Fruit fly (Drosophila melanogaster) whole organism, embryonic: Measurements from ENCODE around the gene GlyRS.

Experiments
- Atf-2 ChIP-seq: fragments of 200-800 bp; sonication (Bioruptor generic); optimal IDR thresholded peaks from 2 replicates; lab custom pipeline; 2016; ENCODE audit warnings: missing biosample characterization, missing genetic modification characterization
- Atf3 ChIP-seq: fragments of 200-800 bp; sonication (Bioruptor generic); optimal IDR thresholded peaks from 3 replicates; lab custom pipeline; 2016; ENCODE audit warnings: missing biosample characterization, missing genetic modification characterization
- BEAF-32 ChIP-seq: fragments of 200-800 bp; sonication (Bioruptor generic); optimal IDR thresholded peaks from 3 replicates; lab custom pipeline; 2017; ENCODE audit warnings: missing biosample characterization, missing genetic modification characterization, mild to moderate bottlenecking, moderate library complexity, missing genetic modification reagents
- CG10543 ChIP-seq: fragments of 200-800 bp; sonication (Bioruptor generic); optimal IDR thresholded peaks from 3 replicates; lab custom pipeline; 2017; ENCODE audit warnings: missing biosample characterization, mild to moderate bottlenecking, missing genetic modification characterization, moderate library complexity
- CG12071 ChIP-seq: fragments of 200-800 bp; sonication (Bioruptor generic); optimal IDR thresholded peaks from 3 replicates; lab custom pipeline; 2018; ENCODE audit warnings: missing biosample characterization, mild to moderate bottlenecking, missing genetic modification characterization
- CG12219 ChIP-seq: fragments of 200-800 bp; sonication (Bioruptor generic); optimal IDR thresholded peaks from 3 replicates; lab custom pipeline; 2018; ENCODE audit warnings: missing biosample characterization, mild to moderate bottlenecking, missing genetic modification characterization
- CG12236 ChIP-seq: fragments of 200-800 bp; sonication (Bioruptor generic); optimal IDR thresholded peaks from 2 replicates; lab custom pipeline; 2016; ENCODE audit warnings: missing biosample characterization, missing genetic modification characterization
- CG13287 ChIP-seq: fragments of 200-800 bp; sonication (Bioruptor generic); IDR thresholded peaks from 2 replicates; pipeline ENCODE4 v1.3.6; 2022; ENCODE audit warnings: missing biosample characterization, missing genetic modification characterization; ENCODE audit not compliant: partially characterized antibody
- CG14710 ChIP-seq: fragments of 200-800 bp; sonication (Bioruptor generic); optimal IDR thresholded peaks from 3 replicates; lab custom pipeline; 2019; ENCODE audit warnings: missing biosample characterization, mild to moderate bottlenecking, missing genetic modification characterization, moderate library complexity
- CG14860 ChIP-seq: fragments of 200-800 bp; sonication (Bioruptor generic); IDR thresholded peaks from 3 replicates; pipeline ENCODE4 v1.3.6; 2022; ENCODE audit warnings: missing biosample characterization, missing genetic modification characterization; ENCODE audit not compliant: partially characterized antibody
- CG18262 ChIP-seq: fragments of 200-800 bp; optimal IDR thresholded peaks from 3 replicates; lab custom pipeline; 2019; ENCODE audit warnings: missing biosample characterization, mild to moderate bottlenecking, missing genetic modification characterization, moderate library complexity
- CG2678 ChIP-seq: fragments of 200-800 bp; sonication (Bioruptor generic); optimal IDR thresholded peaks from 3 replicates; lab custom pipeline; 2019; ENCODE audit warnings: missing biosample characterization, mild to moderate bottlenecking, missing genetic modification characterization, moderate library complexity
- CG31441 ChIP-seq: fragments of 200-800 bp; sonication (Bioruptor generic); IDR thresholded peaks from 2 replicates; pipeline ENCODE4 v1.3.6; 2022; ENCODE audit warnings: missing biosample characterization, missing genetic modification characterization
- CG3163 ChIP-seq: fragments of 200-800 bp; sonication (Bioruptor generic); optimal IDR thresholded peaks from 3 replicates; lab custom pipeline; 2016; ENCODE audit warnings: missing biosample characterization, missing genetic modification characterization
- CG3838 ChIP-seq: fragments of 200-800 bp; sonication (Bioruptor generic); optimal IDR thresholded peaks from 3 replicates; lab custom pipeline; 2016; ENCODE audit warnings: missing biosample characterization, missing genetic modification characterization
- CG6254 ChIP-seq: fragments of 200-800 bp; sonication (Bioruptor generic); optimal IDR thresholded peaks from 3 replicates; lab custom pipeline; 2017; ENCODE audit warnings: mild to moderate bottlenecking, missing biosample characterization, missing genetic modification reagents, missing genetic modification characterization
- CG6683 ChIP-seq: fragments of 200-800 bp; sonication (Bioruptor generic); optimal IDR thresholded peaks from 2 replicates; lab custom pipeline; 2017; ENCODE audit warnings: missing biosample characterization, mild to moderate bottlenecking, missing genetic modification characterization, missing genetic modification reagents
- CG7372 ChIP-seq: fragments of 200-800 bp; sonication (Bioruptor generic); IDR thresholded peaks from 2 replicates; pipeline ENCODE4 v1.3.6; 2022; ENCODE audit warnings: missing biosample characterization, missing genetic modification characterization
- CG8290 ChIP-seq, 3 experiments: fragments of 200-800 bp; sonication (Bioruptor generic); optimal IDR thresholded peaks; 2 replicates each; lab custom pipeline; 2016 to 2019; ENCODE audit warnings: missing biosample characterization in 3 of 3, missing genetic modification characterization in 3 of 3, mild to moderate bottlenecking in 2 of 3, moderate library complexity in 1 of 3
- CG8388 ChIP-seq: fragments of 200-800 bp; sonication (Bioruptor generic); optimal IDR thresholded peaks from 2 replicates; lab custom pipeline; 2019; ENCODE audit warnings: missing biosample characterization, mild to moderate bottlenecking, missing genetic modification characterization, moderate library complexity
- CG9437 ChIP-seq: fragments of 200-800 bp; sonication (Bioruptor generic); optimal IDR thresholded peaks from 2 replicates; lab custom pipeline; 2018; ENCODE audit warnings: missing biosample characterization, mild to moderate bottlenecking, missing genetic modification characterization
- CG9876 ChIP-seq: fragments of 200-800 bp; sonication (Bioruptor generic); optimal IDR thresholded peaks from 2 replicates; lab custom pipeline; 2016; ENCODE audit warnings: missing biosample characterization, missing genetic modification characterization
- Chrac-16 ChIP-seq: fragments of 200-800 bp; sonication (Bioruptor generic); optimal IDR thresholded peaks from 3 replicates; lab custom pipeline; 2016; ENCODE audit warnings: missing biosample characterization, missing genetic modification characterization
- D19A ChIP-seq: fragments of 200-800 bp; optimal IDR thresholded peaks from 3 replicates; lab custom pipeline; 2019; ENCODE audit warnings: missing biosample characterization, mild to moderate bottlenecking, missing genetic modification characterization, moderate library complexity
- E2f1 ChIP-seq: fragments of 200-800 bp; sonication (Bioruptor generic); IDR thresholded peaks from 2 replicates; pipeline ENCODE4 v1.3.6; 2022; ENCODE audit warnings: missing biosample characterization, missing genetic modification characterization
- Gug ChIP-seq: fragments of 200-800 bp; sonication (Bioruptor generic); IDR thresholded peaks from 4 replicates; pipeline ENCODE4 v1.3.6; 2022; ENCODE audit warnings: missing biosample characterization, missing genetic modification characterization
- MESR4 ChIP-seq: fragments of 200-800 bp; sonication (Bioruptor generic); optimal IDR thresholded peaks from 2 replicates; lab custom pipeline; 2018; ENCODE audit warnings: missing biosample characterization, mild to moderate bottlenecking, missing genetic modification characterization, moderate library complexity
- Max ChIP-seq: fragments of 200-800 bp; sonication (Bioruptor generic); optimal IDR thresholded peaks from 2 replicates; lab custom pipeline; 2016; ENCODE audit warnings: missing biosample characterization, mild to moderate bottlenecking, missing genetic modification characterization
- Meics ChIP-seq: fragments of 200-800 bp; sonication (Bioruptor generic); optimal IDR thresholded peaks from 2 replicates; lab custom pipeline; 2017; ENCODE audit warnings: missing biosample characterization, mild to moderate bottlenecking, missing genetic modification characterization
- Neu2 ChIP-seq: fragments of 200-800 bp; sonication (Bioruptor generic); optimal IDR thresholded peaks from 3 replicates; lab custom pipeline; 2016; ENCODE audit warnings: missing biosample characterization, missing genetic modification characterization, borderline replicate concordance
- Nf-YB ChIP-seq: fragments of 200-800 bp; sonication (Bioruptor generic); optimal IDR thresholded peaks from 3 replicates; lab custom pipeline; 2019; ENCODE audit warnings: missing biosample characterization, mild to moderate bottlenecking, missing genetic modification characterization, moderate library complexity
- bbx ChIP-seq: fragments of 200-800 bp; sonication (Bioruptor generic); IDR thresholded peaks from 2 replicates; pipeline ENCODE4 v1.3.6; 2022; ENCODE audit warnings: missing biosample characterization, missing genetic modification characterization; ENCODE audit not compliant: partially characterized antibody
- eve ChIP-seq, 2 experiments: fragments of >200 bp; optimal IDR thresholded peaks; 2 replicates each; lab custom pipeline; 2017; ENCODE audit warnings: missing biosample characterization in 2 of 2, missing genetic modification characterization in 2 of 2
- kah ChIP-seq: fragments of 200-800 bp; sonication (Bioruptor generic); optimal IDR thresholded peaks from 2 replicates; lab custom pipeline; 2018; ENCODE audit warnings: missing biosample characterization, mild to moderate bottlenecking, missing genetic modification characterization
- lab ChIP-seq: fragments of 200-800 bp; sonication (Bioruptor generic); optimal IDR thresholded peaks from 3 replicates; lab custom pipeline; 2017; ENCODE audit warnings: missing biosample characterization, missing genetic modification characterization, mild to moderate bottlenecking, moderate library complexity, missing genetic modification reagents
- luna ChIP-seq: fragments of 200-800 bp; sonication (Bioruptor generic); optimal IDR thresholded peaks from 2 replicates; lab custom pipeline; 2016; ENCODE audit warnings: missing biosample characterization, missing genetic modification characterization
- nerfin-2 ChIP-seq: fragments of 200-800 bp; sonication (Bioruptor generic); IDR thresholded peaks from 2 replicates; pipeline ENCODE4 v1.3.6; 2022; ENCODE audit warnings: missing biosample characterization, missing genetic modification characterization; ENCODE audit not compliant: partially characterized antibody
- odd ChIP-seq: fragments of 200-800 bp; sonication (Bioruptor generic); optimal IDR thresholded peaks from 2 replicates; lab custom pipeline; 2017; ENCODE audit warnings: missing biosample characterization, mild to moderate bottlenecking, missing genetic modification characterization
- ranshi ChIP-seq: fragments of 200-800 bp; sonication (Bioruptor generic); IDR thresholded peaks from 2 replicates; pipeline ENCODE4 v1.3.6; 2022; ENCODE audit warnings: missing biosample characterization, missing genetic modification characterization
- ro ChIP-seq: fragments of 200-800 bp; sonication (Bioruptor generic); IDR thresholded peaks from 2 replicates; pipeline ENCODE4 v1.3.6; 2022; ENCODE audit warnings: missing biosample characterization, missing genetic modification characterization
- scrt ChIP-seq: fragments of 200-800 bp; sonication (Bioruptor generic); optimal IDR thresholded peaks from 2 replicates; lab custom pipeline; 2018; ENCODE audit warnings: missing biosample characterization, mild to moderate bottlenecking, missing genetic modification characterization, moderate library complexity
- sd ChIP-seq: fragments of 200-800 bp; sonication (Bioruptor generic); optimal IDR thresholded peaks from 3 replicates; lab custom pipeline; 2018; ENCODE audit warnings: missing biosample characterization, mild to moderate bottlenecking, missing genetic modification characterization, moderate library complexity
- sens ChIP-seq: fragments of 200-800 bp; sonication (Bioruptor generic); peaks from one replicate; lab custom pipeline; 2016; ENCODE audit warnings: missing biosample characterization, missing genetic modification characterization
- sr ChIP-seq: fragments of 200-800 bp; sonication (Bioruptor generic); IDR thresholded peaks from 3 replicates; pipeline ENCODE4 v1.3.6; 2022; ENCODE audit warnings: missing biosample characterization, missing genetic modification characterization
- wor ChIP-seq: fragments of 200-800 bp; sonication (Bioruptor generic); IDR thresholded peaks from 2 replicates; pipeline ENCODE4 v1.3.6; 2022; ENCODE audit warnings: missing biosample characterization, missing genetic modification characterization
- zen2 ChIP-seq: fragments of 200-800 bp; sonication (Bioruptor generic); IDR thresholded peaks from 3 replicates; pipeline ENCODE4 v1.3.6; 2022; ENCODE audit warnings: missing biosample characterization, missing genetic modification characterization; ENCODE audit not compliant: partially characterized antibody
- zfh2 ChIP-seq: fragments of 200-800 bp; sonication (Bioruptor generic); optimal IDR thresholded peaks from 2 replicates; lab custom pipeline; 2016; ENCODE audit warnings: missing biosample characterization, missing genetic modification characterization

The GlyRS gene

DNA sequence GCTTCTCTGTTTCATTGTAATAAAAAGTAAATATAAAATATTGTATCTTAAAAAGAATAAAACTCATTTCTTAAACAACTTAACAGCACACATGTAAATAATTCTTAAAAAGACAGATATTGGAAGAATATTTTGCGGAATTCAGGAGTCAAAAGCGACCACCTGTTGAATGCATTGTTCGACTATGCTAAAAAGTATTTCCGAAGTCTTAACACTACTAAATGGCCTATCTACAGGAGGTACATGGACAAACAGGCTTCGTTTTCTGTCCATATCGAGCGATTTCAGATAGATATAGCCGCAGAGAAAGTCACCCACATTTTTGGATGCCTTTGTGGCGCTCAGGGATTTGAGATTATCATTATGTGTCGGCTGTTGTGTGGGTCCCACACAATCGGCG lies 48.2 kb downstream of the GlyRS start:
- TF ChIP-seq nerfin-2 (GFP tag; lab: Robert Waterston, UW): no peak
- no peak for TF ChIP-seq zfh2 (GFP tag; lab: Kevin White, UChicago)
- peak; percentile 37 for TF ChIP-seq scrt (GFP tag; lab: Kevin White, UChicago)
- no peak for TF ChIP-seq CG12071
- TF ChIP-seq Atf-2 (GFP tag; lab: Kevin White, UChicago): no peak
- TF ChIP-seq CG31441: no peak
- TF ChIP-seq CG3838 (GFP tag; lab: Kevin White, UChicago): no peak
- no peak for TF ChIP-seq CG12236 (GFP tag; lab: Kevin White, UChicago)
- TF ChIP-seq ro: no peak
- TF ChIP-seq sens (GFP tag; lab: Kevin White, UChicago): peak; percentile 48
- peak; percentile 94 for TF ChIP-seq kah (GFP tag; lab: Kevin White, UChicago)
- TF ChIP-seq CG7372 (GFP tag; lab: Robert Waterston, UW): no peak
- peak; percentile 52 for TF ChIP-seq Neu2 (GFP tag; lab: Kevin White, UChicago)
- no peak for TF ChIP-seq Max (GFP tag; lab: Kevin White, UChicago)
- TF ChIP-seq Gug: no peak
- TF ChIP-seq CG10543: no peak

DNA sequence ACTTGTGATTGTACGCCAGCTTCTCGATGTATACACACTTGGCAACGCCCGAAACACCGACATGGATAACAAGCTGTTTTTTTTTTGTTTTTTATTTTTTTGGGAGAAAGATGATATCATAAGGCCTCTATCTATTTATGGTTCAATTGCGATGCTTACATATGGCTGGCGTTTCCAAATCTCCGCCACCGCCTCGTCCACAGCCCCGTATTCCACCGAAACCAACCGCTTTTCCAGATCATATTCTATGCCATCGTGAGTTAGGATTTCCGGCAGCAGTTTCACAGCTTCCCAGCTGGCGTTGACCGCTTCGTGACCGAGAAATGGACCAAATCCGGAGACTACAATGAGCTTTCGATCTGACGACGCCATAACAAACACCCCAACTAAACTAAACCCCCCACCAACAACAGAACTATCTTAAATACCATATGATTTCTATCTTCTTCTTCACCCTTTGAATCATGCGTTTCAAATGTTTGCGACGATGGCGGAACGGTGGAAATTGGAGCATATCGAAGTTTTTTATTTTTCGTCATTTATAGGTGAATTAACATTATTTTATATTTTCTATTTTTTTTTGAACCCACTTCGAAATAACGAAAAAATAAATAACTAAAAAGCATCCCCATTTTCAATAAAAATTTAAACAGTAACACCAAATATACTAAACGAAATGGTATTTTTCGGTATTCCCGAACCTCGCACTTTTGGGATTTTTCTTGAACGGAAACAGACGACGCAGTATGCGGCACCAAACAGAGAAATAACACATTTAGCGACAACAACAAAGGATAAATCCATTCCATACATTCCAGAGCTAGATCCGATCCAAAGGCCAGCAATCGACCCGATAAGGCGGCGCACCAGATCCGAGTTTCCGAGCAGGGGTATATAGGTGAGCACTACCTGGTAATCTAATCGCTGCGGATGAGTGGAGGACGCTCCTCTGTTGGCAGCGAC lies 49.0 kb downstream of the GlyRS start, which contains the start of the genes CG32147 and Pex3:
Gene CG32147, minus strand, starts transcription at position 422 of the 963 bp plus-strand sequence.
Gene Pex3, plus strand, starts transcription at position 718 of the 963 bp plus-strand sequence.
- TF ChIP-seq bbx (GFP tag; lab: Robert Waterston, UW) (no peak), CG8388 (GFP tag; lab: Kevin White, UChicago) (no peak), CG12236 (GFP tag; lab: Kevin White, UChicago) (no peak), MESR4 (GFP tag; lab: Kevin White, UChicago) (peak; percentile 82), BEAF-32 (GFP tag; lab: Kevin White, UChicago) (peak; percentile 55), ranshi (no peak), Nf-YB (GFP tag; lab: Kevin White, UChicago) (peak; percentile 17), eve (GFP tag; optimal IDR thresholded peaks at IDR 0.05; lab: Kevin White, UChicago) (no peak), CG6254 (GFP tag; lab: Kevin White, UChicago) (peak; percentile 12), CG13287 (GFP tag; lab: Robert Waterston, UW) (peak; percentile 47), CG9876 (GFP tag; lab: Kevin White, UChicago) (no peak), D19A (tag; lab: Kevin White, UChicago) (peak; percentile 39), zen2 (GFP tag; lab: Robert Waterston, UW) (no peak), CG6683 (no peak), CG2678 (no peak), Chrac-16 (GFP tag; lab: Kevin White, UChicago) (no peak), CG8290 (GFP tag; optimal IDR thresholded peaks at IDR 0.05; lab: Kevin White, UChicago) (peak; percentile 8), CG8290 (tag; optimal IDR thresholded peaks at IDR 0.05; lab: Kevin White, UChicago) (peak in 1 of 2 experiments; percentile 33), sr (GFP tag; lab: Robert Waterston, UW) (no peak), lab (GFP tag; lab: Kevin White, UChicago) (no peak), odd (GFP tag; lab: Kevin White, UChicago) (no peak), CG18262 (tag; lab: Kevin White, UChicago) (peak; percentile 22), sd (tag; lab: Kevin White, UChicago) (peak; percentile 83), wor (GFP tag; lab: Robert Waterston, UW) (no peak), Atf3 (GFP tag; lab: Kevin White, UChicago) (no peak), CG9437 (GFP tag; lab: Kevin White, UChicago) (no peak), Meics (GFP tag; lab: Kevin White, UChicago) (peak; percentile 25), CG14710 (tag; lab: Kevin White, UChicago) (peak; percentile 77), luna (no peak), CG3163 (GFP tag; lab: Kevin White, UChicago) (no peak), CG14860 (GFP tag; lab: Robert Waterston, UW) (no peak), E2f1 (GFP tag; lab: Robert Waterston, UW) (no peak), CG12219 (GFP tag; lab: Kevin White, UChicago) (no peak), ro (no peak)
